Fruit fly (Drosophila melanogaster): ENCODE data around the gene CG12523.

Gene CG12523

dm6 chr3L:10827348-10827747 lies 26.4 kb downstream of the CG12523 start (continued):
- TF ChIP-seq MTF-1 (GFP tag; optimal IDR thresholded peaks at IDR 0.05; ENCODE audit: borderline replicate concordance) (no peak), lmd (GFP tag; IDR thresholded peaks at IDR 0.05) (peak; percentile 42; the same call in 1 of the 2 replicates), GATAe (GFP tag; conservative IDR thresholded peaks at IDR 0.05) (no peak), slou (GFP tag; optimal IDR thresholded peaks at IDR 0.05) (no peak), PHDP (tag; optimal IDR thresholded peaks at IDR 0.05) (peak; percentile 23), p53 (GFP tag; optimal IDR thresholded peaks at IDR 0.05) (no peak), bab2 (GFP tag; optimal IDR thresholded peaks at IDR 0.05) (no peak), ac (GFP tag; optimal IDR thresholded peaks at IDR 0.05) (no peak), CG16813 (GFP tag; IDR thresholded peaks at IDR 0.05; ENCODE audit: partially characterized antibody) (no peak), CG13287 (GFP tag; IDR thresholded peaks at IDR 0.05; ENCODE audit: partially characterized antibody) (no peak), CHES-1-like (GFP tag; optimal IDR thresholded peaks at IDR 0.05) (no peak), Ada2b (GFP tag; IDR thresholded peaks at IDR 0.05) (no peak), sr (GFP tag; IDR thresholded peaks at IDR 0.05) (no peak), CG2712 (tag; optimal IDR thresholded peaks at IDR 0.05) (peak; percentile 35), CG33213 (GFP tag; optimal IDR thresholded peaks at IDR 0.05) (no peak), CG15269 (tag; optimal IDR thresholded peaks at IDR 0.05) (peak; percentile 46), klu (GFP tag; IDR thresholded peaks at IDR 0.05) (no peak), vvl (GFP tag; IDR thresholded peaks at IDR 0.05) (no peak), CG10274 (GFP tag; optimal IDR thresholded peaks at IDR 0.05) (no peak), crp (GFP tag; optimal IDR thresholded peaks at IDR 0.05) (no peak), CG6854 (GFP tag; optimal IDR thresholded peaks at IDR 0.05) (peak; percentile 17), CG17912 (GFP tag; optimal IDR thresholded peaks at IDR 0.05) (no peak), eve (GFP tag; optimal IDR thresholded peaks at IDR 0.05) (peak in 1 of 2 experiments; percentile 7), Med (GFP tag) (no peak), CG3847 (GFP tag; IDR thresholded peaks at IDR 0.05) (no peak; the same call in 1 of the 2 replicates), Gsc (GFP tag; IDR thresholded peaks at IDR 0.05) (no peak), mirr (GFP tag; optimal IDR thresholded peaks at IDR 0.05) (no peak), knrl (GFP tag; IDR thresholded peaks at IDR 0.05; ENCODE audit: partially characterized antibody) (no peak), CG14050 (GFP tag; IDR thresholded peaks at IDR 0.05) (no peak), CG4360 (GFP tag; IDR thresholded peaks at IDR 0.05) (no peak), Hr78 (GFP tag; optimal IDR thresholded peaks at IDR 0.05) (no peak), stc (GFP tag; IDR thresholded peaks at IDR 0.05) (no peak), dimm (GFP tag; IDR thresholded peaks at IDR 0.05) (no peak), Bdp1 (GFP tag; optimal IDR thresholded peaks at IDR 0.05) (no peak), CG7987 (GFP tag; optimal IDR thresholded peaks at IDR 0.05) (no peak), zfh1 (GFP tag; IDR thresholded peaks at IDR 0.05) (no peak), danr (GFP tag; IDR thresholded peaks at IDR 0.05) (no peak), CG43689 (GFP tag; IDR thresholded peaks at IDR 0.05) (no peak), Sin3A (optimal IDR thresholded peaks at IDR 0.05) (no peak), NFAT (GFP tag; IDR thresholded peaks at IDR 0.05) (no peak), Lim3 (GFP tag; IDR thresholded peaks at IDR 0.05) (no peak), CG18764 (GFP tag; optimal IDR thresholded peaks at IDR 0.05) (no peak), Myb (GFP tag; optimal IDR thresholded peaks at IDR 0.05) (no peak), CG31365 (tag; optimal IDR thresholded peaks at IDR 0.05) (no peak), lilli (GFP tag; optimal IDR thresholded peaks at IDR 0.05) (no peak), pan (optimal IDR thresholded peaks at IDR 0.05) (no peak), pan (GFP tag; optimal IDR thresholded peaks at IDR 0.05 in 1 of 2, IDR thresholded peaks at IDR 0.05 in 1 of 2) (no peak), esg (GFP tag; conservative IDR thresholded peaks at IDR 0.05) (0 out of 2 replicates have a peak, but pooled peaks have one; percentile 24), nerfin-1 (tag; optimal IDR thresholded peaks at IDR 0.05) (no peak), CG11398 (GFP tag; optimal IDR thresholded peaks at IDR 0.05) (no peak), CG34376 (GFP tag; optimal IDR thresholded peaks at IDR 0.05) (no peak), peb (GFP tag; IDR thresholded peaks at IDR 0.05) (no peak), CG2129 (GFP tag; IDR thresholded peaks at IDR 0.05; ENCODE audit: partially characterized antibody) (no peak)
